Worm (Caenorhabditis elegans) whole organism, early embryonic: ENCODE data around the gene T05G5.5.

Experiments used
- B0310.2 ChIP-seq: sonication (generic microtip); optimal IDR thresholded peaks from 2 replicates; lab custom pipeline; 2016; ENCODE audit warnings: mild to moderate bottlenecking, missing genetic modification characterization, missing compliant biosample characterization
- F13C5.2 ChIP-seq: sonication (generic microtip); optimal IDR thresholded peaks from 2 replicates; lab custom pipeline; 2017; ENCODE audit warnings: mild to moderate bottlenecking, missing genetic modification characterization, inconsistent platforms, missing compliant biosample characterization
- ama-1 ChIP-seq: fragments of 150-350 bp; optimal IDR thresholded peaks from 2 replicates; lab custom pipeline; 2014
- ets-7 ChIP-seq: sonication (generic microtip); optimal IDR thresholded peaks from 2 replicates; lab custom pipeline; 2016; ENCODE audit warnings: missing genotype, missing genetic modification characterization, missing compliant biosample characterization
- hnd-1 ChIP-seq: sonication (generic microtip); optimal IDR thresholded peaks from 2 replicates; lab custom pipeline; 2016; ENCODE audit warnings: missing genetic modification characterization, missing compliant biosample characterization
- tbx-37 ChIP-seq: fragments of 200-800 bp; sonication (Bioruptor generic); conservative IDR thresholded peaks from 2 replicates; pipeline ENCODE4 v1.3.6; 2022; ENCODE audit warnings: missing genetic modification reagents, missing genetic modification characterization, missing compliant biosample characterization

DNA sequence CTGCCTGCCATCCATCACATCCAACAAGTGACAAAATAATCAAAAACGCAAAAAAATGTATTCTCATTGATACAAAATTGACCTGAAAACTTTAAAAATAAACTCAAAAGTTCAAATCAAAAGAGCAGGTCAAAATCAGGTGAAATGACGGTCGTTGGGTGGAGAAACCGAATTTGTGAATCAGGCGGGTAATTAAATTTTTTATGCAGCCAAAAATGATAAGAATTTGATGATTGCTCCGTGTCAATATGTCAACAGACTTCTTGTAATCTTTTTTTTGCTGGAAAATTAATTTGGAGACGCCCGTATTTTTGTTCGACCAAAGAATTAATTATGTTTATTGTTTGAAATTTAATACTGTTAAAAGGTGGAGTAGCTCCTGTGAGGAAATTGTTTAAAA lies 37.4 kb downstream of the T05G5.5 start, which contains the start of gene ncx-6:
- TF ChIP-seq ama-1 (lab: Kevin White, UChicago) (no peak), B0310.2 (tag; lab: Kevin White, UChicago) (no peak), tbx-37 (no peak), F13C5.2 (tag; lab: Kevin White, UChicago) (no peak), hnd-1 (tag; lab: Kevin White, UChicago) (no peak), ets-7 (no peak)
